Worm (Caenorhabditis elegans) whole organism, late embryonic: ENCODE data around the gene F35E12.9.

ENCODE experiments used
- F13H6.1 ChIP-seq: sonication (generic microtip); optimal IDR thresholded peaks from 2 replicates; lab custom pipeline; 2016; ENCODE audit warnings: missing genetic modification characterization, missing compliant biosample characterization
- K09A11.1 ChIP-seq: sonication (generic microtip); optimal IDR thresholded peaks from 2 replicates; lab custom pipeline; 2017; ENCODE audit warnings: antibody characterized with exemption, mild to moderate bottlenecking, missing genetic modification characterization, missing compliant biosample characterization; ENCODE audit not compliant: insufficient read depth
- T23F11.4 ChIP-seq: fragments of 200-800 bp; sonication (Bioruptor generic); optimal IDR thresholded peaks from 2 replicates; lab custom pipeline; 2018; ENCODE audit warnings: mild to moderate bottlenecking, missing genetic modification characterization, missing compliant biosample characterization
- Y22D7AL.16 ChIP-seq: sonication (generic microtip); optimal IDR thresholded peaks from 2 replicates; lab custom pipeline; 2016; ENCODE audit warnings: missing genetic modification characterization, missing compliant biosample characterization
- ahr-1 ChIP-seq: sonication (generic microtip); optimal IDR thresholded peaks from 2 replicates; lab custom pipeline; 2016; ENCODE audit warnings: missing genetic modification characterization, missing compliant biosample characterization
- ama-1 ChIP-seq: fragments of 150-350 bp; optimal IDR thresholded peaks from 2 replicates; lab custom pipeline; 2014
- ceh-14 ChIP-seq: sonication (generic microtip); optimal IDR thresholded peaks from 2 replicates; lab custom pipeline; 2016; ENCODE audit warnings: missing genotype, missing genetic modification characterization, missing compliant biosample characterization
- ceh-18 ChIP-seq: sonication (generic microtip); optimal IDR thresholded peaks from 2 replicates; lab custom pipeline; 2016; ENCODE audit warnings: missing genetic modification characterization, missing compliant biosample characterization
- ceh-24 ChIP-seq: sonication (generic microtip); optimal IDR thresholded peaks from 2 replicates; lab custom pipeline; 2016; ENCODE audit warnings: mild to moderate bottlenecking, missing genetic modification characterization, missing compliant biosample characterization
- ceh-31 ChIP-seq: sonication (generic microtip); optimal IDR thresholded peaks from 2 replicates; lab custom pipeline; 2016; ENCODE audit warnings: missing genetic modification characterization, missing compliant biosample characterization
- ceh-34 ChIP-seq: sonication (generic microtip); optimal IDR thresholded peaks from 2 replicates; lab custom pipeline; 2016; ENCODE audit warnings: mild to moderate bottlenecking, missing genetic modification characterization, missing compliant biosample characterization
- ceh-45 ChIP-seq: fragments of 200-800 bp; sonication (Bioruptor generic); IDR thresholded peaks from 2 replicates; pipeline ENCODE4 v1.3.6; 2022; ENCODE audit warnings: missing genetic modification reagents, missing genetic modification characterization, missing compliant biosample characterization
- dve-1 ChIP-seq: sonication (generic microtip); optimal IDR thresholded peaks from 2 replicates; lab custom pipeline; 2017; ENCODE audit warnings: antibody characterized with exemption, mild to moderate bottlenecking, missing genetic modification characterization, missing compliant biosample characterization
- elt-2 ChIP-seq: sonication (generic microtip); optimal IDR thresholded peaks from 2 replicates; lab custom pipeline; 2016; ENCODE audit warnings: missing genetic modification reagents, missing genetic modification characterization, missing compliant biosample characterization
- ets-4 ChIP-seq: sonication (generic microtip); optimal IDR thresholded peaks from 2 replicates; lab custom pipeline; 2016; ENCODE audit warnings: missing genetic modification characterization, missing compliant biosample characterization
- fax-1 ChIP-seq: sonication (generic microtip); optimal IDR thresholded peaks from 2 replicates; lab custom pipeline; 2016; ENCODE audit warnings: missing genotype, missing genetic modification characterization, missing compliant biosample characterization
- fkh-10 ChIP-seq: fragments of 150-350 bp; optimal IDR thresholded peaks from 2 replicates; lab custom pipeline; 2014; ENCODE audit warnings: missing biosample characterization, missing genetic modification reagents, missing genetic modification characterization
- gmeb-2 ChIP-seq: sonication (generic microtip); optimal IDR thresholded peaks from 2 replicates; lab custom pipeline; 2016; ENCODE audit warnings: missing genetic modification characterization, inconsistent platforms, missing compliant biosample characterization
- hlh-13 ChIP-seq: fragments of 200-800 bp; sonication (Bioruptor generic); optimal IDR thresholded peaks from 2 replicates; lab custom pipeline; 2018; ENCODE audit warnings: mild to moderate bottlenecking, missing genetic modification characterization, missing compliant biosample characterization
- hlh-30 ChIP-seq: sonication (generic microtip); optimal IDR thresholded peaks from 2 replicates; lab custom pipeline; 2017; ENCODE audit warnings: antibody characterized with exemption, missing genetic modification characterization, missing compliant biosample characterization; ENCODE audit not compliant: insufficient read depth
- hlh-6 ChIP-seq: sonication (generic microtip); optimal IDR thresholded peaks from 2 replicates; lab custom pipeline; 2016; ENCODE audit warnings: missing genotype, missing genetic modification characterization, missing compliant biosample characterization
- lim-6 ChIP-seq: sonication (generic microtip); optimal IDR thresholded peaks from 2 replicates; lab custom pipeline; 2016; ENCODE audit warnings: missing genetic modification characterization, missing compliant biosample characterization
- mec-3 ChIP-seq: sonication (generic microtip); optimal IDR thresholded peaks from 2 replicates; lab custom pipeline; 2016; ENCODE audit warnings: borderline replicate concordance, missing genetic modification characterization, missing compliant biosample characterization
- nfya-1 ChIP-seq: sonication (generic microtip); optimal IDR thresholded peaks from 2 replicates; lab custom pipeline; 2017; ENCODE audit warnings: missing genetic modification characterization, mild to moderate bottlenecking, missing compliant biosample characterization, antibody characterized with exemption, moderate library complexity
- nhr-11 ChIP-seq: fragments of 150-350 bp; optimal IDR thresholded peaks from 2 replicates; lab custom pipeline; 2014; ENCODE audit warnings: missing biosample characterization, missing genetic modification characterization
- nhr-232 ChIP-seq: sonication (generic microtip); optimal IDR thresholded peaks from 2 replicates; lab custom pipeline; 2016; ENCODE audit warnings: missing genetic modification characterization, missing compliant biosample characterization
- npax-4 ChIP-seq: sonication (generic microtip); optimal IDR thresholded peaks from 2 replicates; lab custom pipeline; 2016; ENCODE audit warnings: missing genetic modification characterization, missing compliant biosample characterization
- odd-2 ChIP-seq: sonication (generic microtip); optimal IDR thresholded peaks from 2 replicates; lab custom pipeline; 2017; ENCODE audit warnings: antibody characterized with exemption, mild to moderate bottlenecking, missing genetic modification characterization, missing compliant biosample characterization
- pag-3 ChIP-seq: sonication (generic microtip); optimal IDR thresholded peaks from 2 replicates; lab custom pipeline; 2016; ENCODE audit warnings: missing compliant biosample characterization, missing genetic modification characterization, borderline replicate concordance
- pax-1 ChIP-seq: fragments of 150-350 bp; optimal IDR thresholded peaks from 2 replicates; lab custom pipeline; 2014; ENCODE audit warnings: missing biosample characterization, missing genetic modification characterization
- pqm-1 ChIP-seq: sonication (generic microtip); optimal IDR thresholded peaks from 2 replicates; lab custom pipeline; 2016; ENCODE audit warnings: missing genetic modification characterization, missing compliant biosample characterization
- pros-1 ChIP-seq: fragments of 150-350 bp; optimal IDR thresholded peaks from 2 replicates; lab custom pipeline; 2014; ENCODE audit warnings: missing biosample characterization, missing genetic modification reagents, missing genetic modification characterization
- sdc-2 ChIP-seq: sonication (generic microtip); optimal IDR thresholded peaks from 2 replicates; lab custom pipeline; 2016; ENCODE audit warnings: missing genotype, missing genetic modification characterization, missing compliant biosample characterization
- syd-9 ChIP-seq: sonication (generic microtip); optimal IDR thresholded peaks from 2 replicates; lab custom pipeline; 2016; ENCODE audit warnings: mild to moderate bottlenecking, missing genetic modification characterization, moderate library complexity, missing compliant biosample characterization
- tbx-2 ChIP-seq: sonication (generic microtip); optimal IDR thresholded peaks from 2 replicates; lab custom pipeline; 2016; ENCODE audit warnings: missing genetic modification characterization, missing compliant biosample characterization
- ttx-3 ChIP-seq: sonication (generic microtip); optimal IDR thresholded peaks from 2 replicates; lab custom pipeline; 2016; ENCODE audit warnings: missing genetic modification reagents, missing genetic modification characterization, missing compliant biosample characterization
- unc-42 ChIP-seq: sonication (generic microtip); optimal IDR thresholded peaks from 2 replicates; lab custom pipeline; 2016; ENCODE audit warnings: missing genotype, missing genetic modification characterization, missing compliant biosample characterization
- unc-86 ChIP-seq: sonication (generic microtip); optimal IDR thresholded peaks from 2 replicates; lab custom pipeline; 2016; ENCODE audit warnings: missing genetic modification characterization, missing compliant biosample characterization

The F35E12.9 gene

DNA sequence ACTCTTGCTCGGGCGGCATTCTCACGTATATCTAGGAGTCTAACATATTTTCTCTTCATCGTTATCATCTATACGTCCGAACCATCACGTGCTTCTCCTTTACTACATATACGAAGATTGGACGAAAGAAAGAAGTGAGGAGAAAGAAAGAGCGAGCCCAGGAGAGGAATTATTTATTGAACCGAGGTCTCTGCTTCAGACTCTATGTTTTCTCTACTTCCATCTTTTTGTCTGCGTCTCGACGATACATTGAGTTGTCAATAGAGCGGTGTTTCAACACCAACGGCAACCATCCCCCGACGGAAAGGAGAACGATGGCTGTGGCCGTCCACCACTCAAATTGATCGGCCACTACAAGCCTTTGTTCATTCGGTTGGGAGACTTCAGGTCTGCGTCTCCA lies 44.4 kb upstream of the F35E12.9 start (continued):
- TF ChIP-seq hlh-30 (tag; lab: Kevin White, UChicago) (peak; percentile 71), T23F11.4 (GFP tag; lab: Kevin White, UChicago) (peak; percentile 14), K09A11.1 (tag; lab: Kevin White, UChicago) (peak; percentile 35), nfya-1 (peak; percentile 94), F13H6.1 (peak; percentile 58), pax-1 (peak; percentile 57), ahr-1 (no peak), odd-2 (tag; lab: Kevin White, UChicago) (no peak), hlh-13 (GFP tag; lab: Kevin White, UChicago) (no peak), pqm-1 (tag; lab: Kevin White, UChicago) (no peak), ceh-14 (peak; percentile 90), hlh-6 (tag; lab: Kevin White, UChicago) (peak; percentile 26), pros-1 (tag; lab: Kevin White, UChicago) (no peak), ceh-18 (tag; lab: Kevin White, UChicago) (peak; percentile 85), dve-1 (tag; lab: Kevin White, UChicago) (peak; percentile 81)
- TF ChIP-seq, all 69 proteins: peak for 37

- TF ChIP-seq ama-1 = no peak
These were observed 43.2 kb upstream of the F35E12.9 start for ce11 chrV:13787948-13788681.

- TF ChIP-seq ceh-31 (tag; lab: Kevin White, UChicago) = peak; percentile 14
- TF ChIP-seq syd-9 (tag; lab: Kevin White, UChicago) = no peak
- TF ChIP-seq nfya-1 = peak; percentile 60
- no peak for TF ChIP-seq ceh-24
- peak; percentile 12 for TF ChIP-seq elt-2 (tag; lab: Kevin White, UChicago)
- TF ChIP-seq tbx-2 (tag; lab: Kevin White, UChicago) = peak; percentile 14
- TF ChIP-seq unc-42 = no peak
- TF ChIP-seq fax-1 (tag; lab: Kevin White, UChicago) = no peak
- TF ChIP-seq Y22D7AL.16 (tag; lab: Kevin White, UChicago) = no peak
- TF ChIP-seq ets-4 (tag; lab: Kevin White, UChicago) = peak; percentile 14
These were observed 42.4 kb upstream of the F35E12.9 start, which contains the start of the genes F53C11.4 and F53C11.5 for ce11 chrV:13787225-13787898. Gene F53C11.4, minus strand, starts transcription at chrV:13787352. Gene F53C11.5, plus strand, starts transcription at chrV:13787549.

DNA sequence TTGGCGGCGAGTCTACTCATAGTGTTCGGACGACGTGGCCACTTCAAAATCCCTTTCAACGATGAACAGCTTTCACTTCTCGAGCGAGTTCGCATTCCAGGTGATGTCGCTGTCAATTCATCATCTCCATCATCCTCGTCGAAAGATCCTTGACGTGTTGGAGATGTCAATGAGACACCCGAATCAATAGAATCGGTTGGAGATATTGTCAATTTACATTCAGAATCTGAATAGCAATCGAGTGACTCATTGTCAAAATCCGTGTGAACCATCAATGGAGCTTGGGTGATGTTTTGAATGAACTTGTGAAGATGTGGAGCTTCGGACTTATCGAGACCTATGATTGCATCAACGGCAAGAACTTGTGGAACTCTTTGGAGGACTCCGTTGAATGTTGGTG lies 40.8 kb upstream of the F35E12.9 start:
- TF ChIP-seq pag-3 (no peak), F13H6.1 (no peak), mec-3 (tag; lab: Kevin White, UChicago) (no peak), nhr-11 (no peak), nhr-232 (no peak), ets-4 (tag; lab: Kevin White, UChicago) (no peak), npax-4 (tag; lab: Kevin White, UChicago) (no peak), sdc-2 (no peak), ceh-34 (no peak), pros-1 (tag; lab: Kevin White, UChicago) (no peak), ceh-45 (GFP tag; lab: Robert Waterston, UW) (no peak), fkh-10 (GFP tag; lab: Kevin White, UChicago) (no peak), ceh-18 (tag; lab: Kevin White, UChicago) (no peak), gmeb-2 (tag; lab: Kevin White, UChicago) (no peak), lim-6 (tag; lab: Kevin White, UChicago) (no peak), unc-86 (tag; lab: Kevin White, UChicago) (no peak), ttx-3 (no peak)
